Worm (Caenorhabditis elegans) whole organism, L1 larva: ENCODE results near the gene Y39B6A.41.

Source experiments
- ama-1 ChIP-seq: fragments of 150-350 bp; optimal IDR thresholded peaks from 2 replicates; lab custom pipeline; 2014
- jun-1 ChIP-seq: fragments of 150-350 bp; optimal IDR thresholded peaks from 2 replicates; lab custom pipeline; 2014; ENCODE audit warnings: missing biosample characterization, missing genetic modification reagents, missing genetic modification characterization
- sox-4 ChIP-seq: sonication (generic microtip); optimal IDR thresholded peaks from 2 replicates; lab custom pipeline; 2016; ENCODE audit warnings: missing genetic modification characterization, missing compliant biosample characterization

DNA sequence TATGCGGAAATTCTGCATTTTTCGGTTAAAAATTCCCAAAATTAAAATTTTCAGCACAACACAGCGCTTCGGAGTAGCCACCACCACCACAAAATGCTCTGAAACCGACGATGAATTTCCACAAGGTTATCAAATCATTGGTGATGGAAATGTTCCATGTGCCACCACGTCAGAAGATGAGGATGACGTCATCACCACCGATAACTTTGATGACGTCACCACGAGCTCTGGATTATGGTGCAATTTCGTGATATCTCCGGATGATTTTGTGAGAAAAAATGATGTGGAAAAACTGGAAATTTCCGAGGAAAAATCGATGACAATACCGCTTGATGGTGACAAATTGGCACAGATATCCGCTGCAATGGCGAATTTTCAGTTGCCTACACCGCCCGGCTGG lies 15.2 kb upstream of the Y39B6A.41 start:
- TF ChIP-seq jun-1 (tag; lab: Kevin White, UChicago) (no peak), ama-1 (no peak), sox-4 (tag; lab: Kevin White, UChicago) (no peak)
